Fruit fly (Drosophila melanogaster) whole organism, embryonic: ENCODE measurements around the gene pico.

Experiments
- Antp ChIP-seq: fragments of 200-800 bp; sonication (Bioruptor generic); optimal IDR thresholded peaks from 3 replicates; lab custom pipeline; 2016; ENCODE audit warnings: missing biosample characterization, missing genetic modification characterization
- Bteb2 ChIP-seq: fragments of 200-800 bp; sonication (Bioruptor generic); optimal IDR thresholded peaks from 2 replicates; lab custom pipeline; 2016; ENCODE audit warnings: missing biosample characterization, missing genetic modification characterization
- CG1024 ChIP-seq: fragments of 200-800 bp; sonication (Bioruptor generic); IDR thresholded peaks from 2 replicates; pipeline ENCODE4 v1.3.6; 2022; ENCODE audit warnings: missing biosample characterization, missing genetic modification characterization
- CG10462 ChIP-seq: fragments of 200-800 bp; sonication (Bioruptor generic); optimal IDR thresholded peaks from 2 replicates; lab custom pipeline; 2016; ENCODE audit warnings: missing biosample characterization, missing genetic modification characterization
- CG11085 ChIP-seq: fragments of 200-800 bp; sonication (Bioruptor generic); IDR thresholded peaks from 2 replicates; pipeline ENCODE4 v1.3.6; 2022; ENCODE audit warnings: missing biosample characterization, missing genetic modification characterization
- CG13894 ChIP-seq: fragments of 200-800 bp; sonication (Bioruptor generic); optimal IDR thresholded peaks from 3 replicates; lab custom pipeline; 2018; ENCODE audit warnings: missing biosample characterization, mild to moderate bottlenecking, missing genetic modification characterization, moderate library complexity
- CG14860 ChIP-seq: fragments of 200-800 bp; sonication (Bioruptor generic); IDR thresholded peaks from 3 replicates; pipeline ENCODE4 v1.3.6; 2022; ENCODE audit warnings: missing biosample characterization, missing genetic modification characterization; ENCODE audit not compliant: partially characterized antibody
- CG15601 ChIP-seq: fragments of 200-800 bp; sonication (Bioruptor generic); optimal IDR thresholded peaks from 3 replicates; lab custom pipeline; 2019; ENCODE audit warnings: missing biosample characterization, mild to moderate bottlenecking, missing genetic modification characterization, moderate library complexity
- CG16813 ChIP-seq: fragments of 200-800 bp; sonication (Bioruptor generic); IDR thresholded peaks from 3 replicates; pipeline ENCODE4 v1.3.6; 2022; ENCODE audit warnings: missing biosample characterization, missing genetic modification characterization; ENCODE audit not compliant: partially characterized antibody
- CG2116 ChIP-seq: fragments of 200-800 bp; sonication (Bioruptor generic); optimal IDR thresholded peaks from 3 replicates; lab custom pipeline; 2018; ENCODE audit warnings: missing biosample characterization, mild to moderate bottlenecking, missing genetic modification characterization
- CG3163 ChIP-seq: fragments of 200-800 bp; sonication (Bioruptor generic); optimal IDR thresholded peaks from 3 replicates; lab custom pipeline; 2016; ENCODE audit warnings: missing biosample characterization, missing genetic modification characterization
- CG4617 ChIP-seq: fragments of 200-800 bp; sonication (Bioruptor generic); optimal IDR thresholded peaks from 3 replicates; lab custom pipeline; 2016; ENCODE audit warnings: missing biosample characterization, missing genetic modification characterization, borderline replicate concordance
- CG6765 ChIP-seq: fragments of 200-800 bp; sonication (Bioruptor generic); optimal IDR thresholded peaks from 3 replicates; lab custom pipeline; 2017; ENCODE audit warnings: missing biosample characterization, mild to moderate bottlenecking, missing genetic modification characterization
- CG8478 ChIP-seq: fragments of >200 bp; optimal IDR thresholded peaks from 2 replicates; lab custom pipeline; 2018
- CG9876 ChIP-seq: fragments of 200-800 bp; sonication (Bioruptor generic); optimal IDR thresholded peaks from 2 replicates; lab custom pipeline; 2016; ENCODE audit warnings: missing biosample characterization, missing genetic modification characterization
- D19A ChIP-seq: fragments of 200-800 bp; optimal IDR thresholded peaks from 3 replicates; lab custom pipeline; 2019; ENCODE audit warnings: missing biosample characterization, mild to moderate bottlenecking, missing genetic modification characterization, moderate library complexity
- Dll ChIP-seq: fragments of 200-800 bp; sonication (Bioruptor generic); IDR thresholded peaks from 4 replicates; pipeline ENCODE4 v1.3.6; 2022; ENCODE audit warnings: missing biosample characterization, missing genetic modification characterization; ENCODE audit not compliant: partially characterized antibody
- HmgZ ChIP-seq: fragments of 200-800 bp; sonication (Bioruptor generic); optimal IDR thresholded peaks from 2 replicates; lab custom pipeline; 2018; ENCODE audit warnings: missing biosample characterization, mild to moderate bottlenecking, missing genetic modification characterization
- Kr ChIP-seq: fragments of 200-800 bp; sonication (Bioruptor generic); optimal IDR thresholded peaks from 2 replicates; lab custom pipeline; 2017; ENCODE audit warnings: missing biosample characterization, mild to moderate bottlenecking, missing genetic modification characterization
- Lhr ChIP-seq: fragments of 200-800 bp; sonication (Bioruptor generic); optimal IDR thresholded peaks from 3 replicates; lab custom pipeline; 2017; ENCODE audit warnings: mild to moderate bottlenecking, missing biosample characterization, missing genetic modification reagents, missing genetic modification characterization
- Max ChIP-seq: fragments of 200-800 bp; sonication (Bioruptor generic); optimal IDR thresholded peaks from 2 replicates; lab custom pipeline; 2016; ENCODE audit warnings: missing biosample characterization, mild to moderate bottlenecking, missing genetic modification characterization
- Mrtf ChIP-seq: fragments of 200-800 bp; sonication (Bioruptor generic); IDR thresholded peaks from 3 replicates; pipeline ENCODE4 v1.3.6; 2022; ENCODE audit warnings: missing biosample characterization, missing genetic modification characterization
- NC2β ChIP-seq: fragments of 200-800 bp; sonication (Bioruptor generic); optimal IDR thresholded peaks from 2 replicates; lab custom pipeline; 2016; ENCODE audit warnings: missing biosample characterization, missing genetic modification characterization
- Optix ChIP-seq: fragments of 200-800 bp; sonication (Bioruptor generic); IDR thresholded peaks from 3 replicates; pipeline ENCODE4 v1.3.6; 2022; ENCODE audit warnings: missing biosample characterization, missing genetic modification characterization
- Spps ChIP-seq: fragments of 200-800 bp; sonication (Bioruptor generic); optimal IDR thresholded peaks from 2 replicates; lab custom pipeline; 2018; ENCODE audit warnings: missing biosample characterization, mild to moderate bottlenecking, missing genetic modification characterization
- Taf1 ChIP-seq: fragments of 200-800 bp; sonication (Bioruptor generic); IDR thresholded peaks from 2 replicates; pipeline ENCODE4 v1.3.6; 2022; ENCODE audit warnings: missing biosample characterization, missing genetic modification characterization
- al ChIP-seq: fragments of 200-800 bp; sonication (Bioruptor generic); IDR thresholded peaks from 2 replicates; pipeline ENCODE4 v1.3.6; 2022; ENCODE audit warnings: missing biosample characterization, missing genetic modification characterization
- ato ChIP-seq: fragments of 200-800 bp; sonication (Bioruptor generic); IDR thresholded peaks from 2 replicates; pipeline ENCODE4 v1.3.6; 2022; ENCODE audit warnings: missing biosample characterization, missing genetic modification characterization; ENCODE audit not compliant: partially characterized antibody
- cg ChIP-seq: fragments of 200-800 bp; sonication (Bioruptor generic); optimal IDR thresholded peaks from 3 replicates; lab custom pipeline; 2019; ENCODE audit warnings: missing biosample characterization, mild to moderate bottlenecking, missing genetic modification characterization, moderate library complexity
- dan ChIP-seq: fragments of 200-800 bp; sonication (Bioruptor generic); IDR thresholded peaks from 2 replicates; pipeline ENCODE4 v1.3.6; 2022; ENCODE audit warnings: missing biosample characterization, missing genetic modification characterization
- dimm ChIP-seq: fragments of 200-800 bp; sonication (Bioruptor generic); IDR thresholded peaks from 2 replicates; pipeline ENCODE4 v1.3.6; 2022; ENCODE audit warnings: missing biosample characterization, missing genetic modification characterization
- dm ChIP-seq: fragments of 200-800 bp; sonication (Bioruptor generic); optimal IDR thresholded peaks from 3 replicates; lab custom pipeline; 2016; ENCODE audit warnings: missing biosample characterization, missing genetic modification characterization
- dmrt99B ChIP-seq: fragments of 200-800 bp; sonication (Bioruptor generic); optimal IDR thresholded peaks from 2 replicates; lab custom pipeline; 2018; ENCODE audit warnings: missing biosample characterization, mild to moderate bottlenecking, missing genetic modification characterization, moderate library complexity
- esg ChIP-seq: fragments of 200-800 bp; sonication (Bioruptor generic); conservative IDR thresholded peaks from 2 replicates; pipeline ENCODE4 v1.3.6; 2022; ENCODE audit warnings: missing biosample characterization, missing genetic modification characterization
- gcm ChIP-seq: fragments of 200-800 bp; sonication (Bioruptor generic); optimal IDR thresholded peaks from 2 replicates; lab custom pipeline; 2019; ENCODE audit warnings: missing biosample characterization, mild to moderate bottlenecking, missing genetic modification characterization, moderate library complexity
- gem ChIP-seq: fragments of 200-800 bp; sonication (Bioruptor generic); optimal IDR thresholded peaks from 2 replicates; lab custom pipeline; 2019; ENCODE audit warnings: missing biosample characterization, mild to moderate bottlenecking, missing genetic modification characterization, moderate library complexity
- gsb-n ChIP-seq: fragments of 200-800 bp; sonication (Bioruptor generic); optimal IDR thresholded peaks from 3 replicates; lab custom pipeline; 2018; ENCODE audit warnings: missing biosample characterization, mild to moderate bottlenecking, missing genetic modification characterization
- kah ChIP-seq: fragments of 200-800 bp; sonication (Bioruptor generic); optimal IDR thresholded peaks from 2 replicates; lab custom pipeline; 2018; ENCODE audit warnings: missing biosample characterization, mild to moderate bottlenecking, missing genetic modification characterization
- lab ChIP-seq: fragments of 200-800 bp; sonication (Bioruptor generic); optimal IDR thresholded peaks from 3 replicates; lab custom pipeline; 2017; ENCODE audit warnings: missing biosample characterization, missing genetic modification characterization, mild to moderate bottlenecking, moderate library complexity, missing genetic modification reagents
- maf-S ChIP-seq: fragments of 200-800 bp; sonication (Bioruptor generic); optimal IDR thresholded peaks from 2 replicates; lab custom pipeline; 2016; ENCODE audit warnings: missing biosample characterization, missing genetic modification characterization
- nerfin-1 ChIP-seq: fragments of 200-800 bp; sonication (Bioruptor generic); optimal IDR thresholded peaks from 3 replicates; lab custom pipeline; 2019; ENCODE audit warnings: missing biosample characterization, mild to moderate bottlenecking, missing genetic modification characterization, moderate library complexity
- pros ChIP-seq: fragments of 200-800 bp; sonication (Bioruptor generic); optimal IDR thresholded peaks from 3 replicates; lab custom pipeline; 2019; ENCODE audit warnings: missing biosample characterization, mild to moderate bottlenecking, missing genetic modification characterization, moderate library complexity
- scrt ChIP-seq: fragments of 200-800 bp; sonication (Bioruptor generic); optimal IDR thresholded peaks from 2 replicates; lab custom pipeline; 2018; ENCODE audit warnings: missing biosample characterization, mild to moderate bottlenecking, missing genetic modification characterization, moderate library complexity
- sisA ChIP-seq: fragments of 200-800 bp; sonication (Bioruptor generic); IDR thresholded peaks from 2 replicates; pipeline ENCODE4 v1.3.6; 2022; ENCODE audit warnings: missing biosample characterization, missing genetic modification characterization
- so ChIP-seq: fragments of 200-800 bp; sonication (Bioruptor generic); IDR thresholded peaks from 3 replicates; pipeline ENCODE4 v1.3.6; 2022; ENCODE audit warnings: missing biosample characterization, missing genetic modification characterization
- stc ChIP-seq: fragments of 200-800 bp; sonication (Bioruptor generic); IDR thresholded peaks from 2 replicates; pipeline ENCODE4 v1.3.6; 2022; ENCODE audit warnings: missing biosample characterization, missing genetic modification characterization
- tll ChIP-seq, 2 experiments: fragments of 200-800 bp in 1 of 2; fragments of >200 bp in 1 of 2; sonication (Bioruptor generic) in 1 of 2; optimal IDR thresholded peaks; 2 replicates each; lab custom pipeline; 2017 to 2019; ENCODE audit warnings: missing biosample characterization in 2 of 2, missing genetic modification characterization in 2 of 2, mild to moderate bottlenecking in 1 of 2, moderate library complexity in 1 of 2

pico gene

dm6 chrX:19890010-19890665, 38.3 kb upstream of the pico start, which contains the start of gene amn:
amn (minus strand) TSS chrX:19890060.
- TF ChIP-seq scrt (peak; percentile 59), D19A (no peak), gsb-n (tag; lab: Kevin White, UChicago) (no peak), CG15601 (tag; lab: Kevin White, UChicago) (no peak), gem (tag; lab: Kevin White, UChicago) (no peak), cg (peak; percentile 49), CG11085 (GFP tag; lab: Robert Waterston, UW) (no peak), Spps (tag; lab: Kevin White, UChicago) (no peak), gcm (peak; percentile 19), Kr (peak; percentile 53), CG16813 (GFP tag; lab: Robert Waterston, UW) (no peak), pros (GFP tag; lab: Kevin White, UChicago) (peak; percentile 12), nerfin-1 (peak; percentile 65)

dm6 chrX:19889128-19889756, 37.4 kb upstream of the pico start:
- TF ChIP-seq gsb-n (tag; lab: Kevin White, UChicago), result peak; percentile 81
- TF ChIP-seq dan (GFP tag; lab: Robert Waterston, UW), result peak; percentile 72
- peak; percentile 95 for TF ChIP-seq Antp
- peak; percentile 92 for TF ChIP-seq lab
- TF ChIP-seq Optix, result peak; percentile 79; the same call in 2 of the 3 replicates
- peak; percentile 72 for TF ChIP-seq CG3163 (GFP tag; lab: Kevin White, UChicago)
- TF ChIP-seq Dll, result no peak
- no peak for TF ChIP-seq CG14860
- TF ChIP-seq dimm (GFP tag; lab: Robert Waterston, UW), result peak; percentile 63
- TF ChIP-seq dmrt99B, result peak; percentile 87
- TF ChIP-seq CG9876 (GFP tag; lab: Kevin White, UChicago), result peak; percentile 87
- TF ChIP-seq NC2β (GFP tag; lab: Kevin White, UChicago), result peak; percentile 87
- TF ChIP-seq esg (GFP tag; lab: Robert Waterston, UW), result peak; percentile 78
- TF ChIP-seq Max (GFP tag; lab: Kevin White, UChicago), result peak; percentile 45
- TF ChIP-seq CG1024, result peak; percentile 65; the same call in 1 of the 2 replicates
- peak; percentile 52 for TF ChIP-seq CG2116 (GFP tag; lab: Kevin White, UChicago)
- peak; percentile 58 for TF ChIP-seq CG10462
- peak; percentile 87 for TF ChIP-seq HmgZ
- peak; percentile 85 for TF ChIP-seq sisA (GFP tag; lab: Robert Waterston, UW)
- TF ChIP-seq dm (GFP tag; lab: Kevin White, UChicago), result peak; percentile 77
- peak; percentile 87 for TF ChIP-seq maf-S (GFP tag; lab: Kevin White, UChicago)
- peak; percentile 85 for TF ChIP-seq Mrtf
- TF ChIP-seq stc (GFP tag; lab: Robert Waterston, UW), result peak; percentile 71
- TF ChIP-seq so, result peak; percentile 64; the same call in 2 of the 3 replicates
- TF ChIP-seq ato, result no peak
- TF ChIP-seq Lhr, result peak; percentile 48
- peak; percentile 23 for TF ChIP-seq kah
- peak; percentile 41; the same call in 1 of the 2 replicates for TF ChIP-seq Taf1
- TF ChIP-seq CG4617 (GFP tag; lab: Kevin White, UChicago), result peak; percentile 56
- TF ChIP-seq tll (GFP tag; optimal IDR thresholded peaks at IDR 0.05; lab: Kevin White, UChicago), result peak in 1 of 2 experiments; percentile 57
- TF ChIP-seq CG15601 (tag; lab: Kevin White, UChicago), result peak; percentile 52
- TF ChIP-seq CG6765 (GFP tag; lab: Kevin White, UChicago), result peak; percentile 40
- TF ChIP-seq al, result peak; percentile 71
- TF ChIP-seq CG13894 (tag; lab: Kevin White, UChicago), result peak; percentile 77
- no peak for TF ChIP-seq CG8478 (lab: Kevin White, UChicago)
- TF ChIP-seq Bteb2 (GFP tag; lab: Kevin White, UChicago), result peak; percentile 70
